Worm (Caenorhabditis elegans) whole organism, mixed stage, embryonic: ENCODE data around the gene ZK632.4.

Experiments
- M03D4.4 ChIP-seq: sonication (generic microtip); optimal IDR thresholded peaks from 2 replicates; lab custom pipeline; 2017; ENCODE audit warnings: mild to moderate bottlenecking, missing genetic modification characterization, missing compliant biosample characterization
- blmp-1 ChIP-seq: fragments of 150-350 bp; optimal IDR thresholded peaks from 2 replicates; lab custom pipeline; 2014; ENCODE audit warnings: missing biosample characterization, missing genetic modification characterization
- ceh-39 ChIP-seq: fragments of 150-350 bp; optimal IDR thresholded peaks from 2 replicates; lab custom pipeline; 2014; ENCODE audit warnings: missing biosample characterization, missing genetic modification characterization
- ceh-43 ChIP-seq: fragments of 200-800 bp; sonication (Bioruptor generic); optimal IDR thresholded peaks from 2 replicates; lab custom pipeline; 2018; ENCODE audit warnings: mild to moderate bottlenecking, missing genetic modification characterization, moderate library complexity, missing compliant biosample characterization
- ceh-83 ChIP-seq: fragments of 200-800 bp; sonication (Bioruptor generic); optimal IDR thresholded peaks from 2 replicates; lab custom pipeline; 2018; ENCODE audit warnings: mild to moderate bottlenecking, missing genetic modification characterization, missing compliant biosample characterization
- cnd-1 ChIP-seq: fragments of 200-800 bp; sonication (Bioruptor generic); optimal IDR thresholded peaks from 2 replicates; lab custom pipeline; 2018; ENCODE audit warnings: mild to moderate bottlenecking, missing genetic modification characterization, missing compliant biosample characterization
- drap-1 ChIP-seq: fragments of 200-800 bp; sonication (Bioruptor generic); optimal IDR thresholded peaks from 3 replicates; lab custom pipeline; 2018; ENCODE audit warnings: mild to moderate bottlenecking, missing genetic modification characterization, missing compliant biosample characterization
- elt-1 ChIP-seq: sonication (generic microtip); optimal IDR thresholded peaks from 2 replicates; lab custom pipeline; 2017; ENCODE audit warnings: missing genetic modification characterization, mild to moderate bottlenecking, missing compliant biosample characterization, antibody characterized with exemption, moderate library complexity, borderline replicate concordance; ENCODE audit not compliant: insufficient read depth
- flh-1 ChIP-seq: fragments of 200-800 bp; sonication (Bioruptor generic); optimal IDR thresholded peaks from 2 replicates; lab custom pipeline; 2018; ENCODE audit warnings: mild to moderate bottlenecking, missing genetic modification characterization, moderate library complexity, missing compliant biosample characterization
- ham-2 ChIP-seq: fragments of 200-800 bp; sonication (Bioruptor generic); optimal IDR thresholded peaks from 2 replicates; lab custom pipeline; 2018; ENCODE audit warnings: mild to moderate bottlenecking, missing genetic modification characterization, missing compliant biosample characterization
- hlh-1 ChIP-seq: fragments of 150-350 bp; optimal IDR thresholded peaks from 2 replicates; lab custom pipeline; 2014; ENCODE audit warnings: missing biosample characterization, missing genetic modification reagents, missing genetic modification characterization
- lin-32 ChIP-seq: fragments of 200-800 bp; sonication (Bioruptor generic); optimal IDR thresholded peaks from 2 replicates; lab custom pipeline; 2018; ENCODE audit warnings: mild to moderate bottlenecking, missing genetic modification characterization, missing compliant biosample characterization
- lsy-2 ChIP-seq: fragments of 150-350 bp; optimal IDR thresholded peaks from 2 replicates; lab custom pipeline; 2014; ENCODE audit warnings: missing biosample characterization, missing genetic modification characterization
- mab-5 ChIP-seq: fragments of 150-350 bp; optimal IDR thresholded peaks from 2 replicates; lab custom pipeline; 2014; ENCODE audit warnings: missing biosample characterization, missing genetic modification characterization
- mep-1 ChIP-seq: fragments of 150-350 bp; optimal IDR thresholded peaks from 2 replicates; lab custom pipeline; 2017; ENCODE audit warnings: missing biosample characterization, missing genetic modification reagents, missing genetic modification characterization, inconsistent platforms
- mls-2 ChIP-seq: sonication (generic microtip); optimal IDR thresholded peaks from 2 replicates; lab custom pipeline; 2016; ENCODE audit warnings: mild to moderate bottlenecking, missing genetic modification characterization, moderate library complexity, missing compliant biosample characterization
- nhr-2 ChIP-seq: fragments of 150-350 bp; optimal IDR thresholded peaks from 2 replicates; lab custom pipeline; 2014; ENCODE audit warnings: missing biosample characterization, missing genetic modification characterization
- nhr-237 ChIP-seq: fragments of 150-350 bp; optimal IDR thresholded peaks from 2 replicates; lab custom pipeline; 2014; ENCODE audit warnings: missing biosample characterization, missing genetic modification characterization
- nhr-28 ChIP-seq: fragments of 150-350 bp; optimal IDR thresholded peaks from 2 replicates; lab custom pipeline; 2014; ENCODE audit warnings: missing biosample characterization, missing genetic modification characterization
- nhr-76 ChIP-seq: sonication (generic microtip); optimal IDR thresholded peaks from 2 replicates; lab custom pipeline; 2017; ENCODE audit warnings: missing biosample characterization, missing genetic modification characterization
- pha-4 ChIP-seq: fragments of 150-350 bp; optimal IDR thresholded peaks from 2 replicates; lab custom pipeline; 2018; ENCODE audit warnings: missing biosample characterization, missing genetic modification reagents, missing genetic modification characterization
- snpc-4 ChIP-seq: fragments of 150-350 bp; optimal IDR thresholded peaks from 2 replicates; lab custom pipeline; 2014; ENCODE audit warnings: missing biosample characterization, missing genetic modification characterization
- sptf-1 ChIP-seq: sonication (generic microtip); optimal IDR thresholded peaks from 2 replicates; lab custom pipeline; 2017; ENCODE audit warnings: mild to moderate bottlenecking, missing genetic modification characterization, moderate library complexity, missing compliant biosample characterization
- unc-39 ChIP-seq: fragments of 150-350 bp; optimal IDR thresholded peaks from 2 replicates; lab custom pipeline; 2014; ENCODE audit warnings: missing biosample characterization, missing genetic modification characterization
- unc-62 ChIP-seq: fragments of 150-350 bp; optimal IDR thresholded peaks from 2 replicates; lab custom pipeline; 2014; ENCODE audit warnings: missing biosample characterization, missing genetic modification reagents, missing genetic modification characterization
- zip-8 ChIP-seq: fragments of 150-350 bp; optimal IDR thresholded peaks from 2 replicates; lab custom pipeline; 2014; ENCODE audit warnings: missing biosample characterization, missing genetic modification characterization
- ztf-11 ChIP-seq: fragments of 150-350 bp; optimal IDR thresholded peaks from 2 replicates; lab custom pipeline; 2014; ENCODE audit warnings: missing biosample characterization, missing genetic modification characterization

The ZK632.4 gene

DNA sequence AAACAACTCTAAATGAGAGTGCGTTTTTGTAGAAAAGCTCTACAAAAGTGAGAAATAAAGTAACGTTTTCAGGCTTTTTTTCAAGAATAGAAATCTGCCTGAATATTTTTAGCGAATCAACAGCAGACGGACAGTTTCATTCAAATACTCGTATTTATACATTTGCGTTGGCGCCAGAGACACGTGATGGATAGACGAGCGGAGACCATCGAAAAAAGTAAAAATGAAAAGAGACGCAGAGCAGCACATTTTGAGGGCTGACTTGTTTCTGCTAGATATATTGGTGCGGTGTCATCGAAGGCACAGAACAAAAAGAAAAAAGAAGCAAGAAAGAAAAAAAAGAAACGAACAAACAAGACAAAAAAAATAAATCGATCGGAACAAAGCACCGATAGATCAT lies 18.8 kb upstream of the ZK632.4 start:
- TF ChIP-seq ceh-43 (no peak), pha-4 (tag; lab: Kevin White, UChicago) (no peak), drap-1 (GFP tag; lab: Kevin White, UChicago) (no peak), mep-1 (tag; lab: Kevin White, UChicago) (peak; percentile 3), hlh-1 (tag; lab: Kevin White, UChicago) (no peak)
- TF ChIP-seq, all 35 proteins: peak for 1

DNA sequence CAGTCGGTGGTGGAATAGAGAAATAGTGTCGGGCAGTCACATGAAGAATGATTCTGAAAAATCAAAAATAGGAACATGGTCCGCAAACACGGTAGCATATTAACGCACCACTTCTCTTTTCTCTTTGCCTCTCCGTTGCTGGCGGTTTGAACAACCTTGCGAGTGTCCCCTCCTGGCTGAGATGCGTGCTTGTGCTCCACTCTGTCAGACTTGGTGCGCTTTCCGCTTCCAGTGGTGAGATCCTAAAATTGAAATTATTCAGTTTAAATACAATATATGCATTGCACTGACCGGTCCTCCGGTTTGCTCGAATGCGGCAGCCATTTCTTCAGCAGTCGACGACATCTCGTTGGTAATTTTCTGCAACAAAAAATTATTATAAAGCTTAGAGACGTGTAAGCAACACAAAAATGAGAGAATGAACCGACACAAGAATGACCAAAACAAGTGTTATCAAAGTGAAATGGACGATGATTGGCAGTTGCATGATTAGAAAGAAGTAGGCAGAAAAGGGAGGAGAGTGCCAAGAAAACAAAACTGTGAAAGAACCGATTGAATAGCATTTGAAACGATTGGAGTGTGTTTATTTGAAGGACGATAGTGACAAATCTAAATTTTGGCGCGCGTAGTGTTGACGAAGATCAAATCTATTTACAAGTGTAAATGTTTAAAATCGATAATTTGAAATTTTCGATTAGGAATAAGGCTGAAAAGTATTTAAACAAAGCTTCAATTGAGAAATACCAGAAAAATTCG lies 18.0 kb upstream of the ZK632.4 start, which contains the start of gene ZK632.9:
Gene ZK632.9 (minus strand): TSS at position 360 of the 756 bp plus-strand sequence.
- TF ChIP-seq nhr-237 (tag; lab: Kevin White, UChicago), result no peak
- TF ChIP-seq ham-2 (GFP tag; lab: Kevin White, UChicago), result no peak
- no peak for TF ChIP-seq lsy-2 (tag; lab: Kevin White, UChicago)
- no peak for TF ChIP-seq lin-32 (GFP tag; lab: Kevin White, UChicago)
- no peak for TF ChIP-seq blmp-1 (tag; lab: Kevin White, UChicago)
- no peak for TF ChIP-seq ztf-11 (tag; lab: Kevin White, UChicago)
- no peak for TF ChIP-seq snpc-4 (tag; lab: Kevin White, UChicago)
- no peak for TF ChIP-seq pha-4 (tag; lab: Kevin White, UChicago)
- TF ChIP-seq unc-62 (GFP tag; lab: Kevin White, UChicago), result no peak
- TF ChIP-seq M03D4.4, result no peak
- TF ChIP-seq sptf-1, result no peak
- TF ChIP-seq nhr-28 (tag; lab: Kevin White, UChicago), result no peak
- no peak for TF ChIP-seq hlh-1 (tag; lab: Kevin White, UChicago)
- TF ChIP-seq cnd-1 (tag; lab: Kevin White, UChicago), result no peak
- no peak for TF ChIP-seq zip-8 (tag; lab: Kevin White, UChicago)
- no peak for TF ChIP-seq nhr-76
- no peak for TF ChIP-seq drap-1 (GFP tag; lab: Kevin White, UChicago)
- TF ChIP-seq unc-39 (tag; lab: Kevin White, UChicago), result no peak
- no peak for TF ChIP-seq mab-5 (tag; lab: Kevin White, UChicago)
- TF ChIP-seq, all 35 proteins: peak for 0

ce11 chrIII:9824330-9824934 lies 17.2 kb upstream of the ZK632.4 start, which contains the start of gene lin-52:
TSS of gene lin-52 (minus strand) at chrIII:9824750.
- TF ChIP-seq unc-62 (GFP tag; lab: Kevin White, UChicago) (no peak), M03D4.4 (no peak), lsy-2 (tag; lab: Kevin White, UChicago) (no peak), ceh-39 (tag; lab: Kevin White, UChicago) (no peak), snpc-4 (tag; lab: Kevin White, UChicago) (no peak), hlh-1 (tag; lab: Kevin White, UChicago) (no peak)

ce11 chrIII:9823748-9824147 lies 16.5 kb upstream of the ZK632.4 start:
- TF ChIP-seq drap-1 (GFP tag; lab: Kevin White, UChicago) (no peak), mab-5 (tag; lab: Kevin White, UChicago) (no peak), mls-2 (tag; lab: Kevin White, UChicago) (no peak), lsy-2 (tag; lab: Kevin White, UChicago) (no peak), ceh-43 (no peak), lin-32 (GFP tag; lab: Kevin White, UChicago) (no peak), flh-1 (GFP tag; lab: Kevin White, UChicago) (no peak)

- no peak for TF ChIP-seq ceh-83
- TF ChIP-seq elt-1 (tag; lab: Kevin White, UChicago), result no peak
- no peak for TF ChIP-seq lin-32 (GFP tag; lab: Kevin White, UChicago)
- TF ChIP-seq lsy-2 (tag; lab: Kevin White, UChicago), result no peak
- TF ChIP-seq M03D4.4, result no peak
- TF ChIP-seq mab-5 (tag; lab: Kevin White, UChicago), result no peak
- no peak for TF ChIP-seq unc-39 (tag; lab: Kevin White, UChicago)
- TF ChIP-seq hlh-1 (tag; lab: Kevin White, UChicago), result no peak
- no peak for TF ChIP-seq snpc-4 (tag; lab: Kevin White, UChicago)
- no peak for TF ChIP-seq nhr-28 (tag; lab: Kevin White, UChicago)
- no peak for TF ChIP-seq ceh-39 (tag; lab: Kevin White, UChicago)
- TF ChIP-seq cnd-1 (tag; lab: Kevin White, UChicago), result no peak
- no peak for TF ChIP-seq mls-2 (tag; lab: Kevin White, UChicago)
- no peak for TF ChIP-seq nhr-2 (tag; lab: Kevin White, UChicago)
Observed at ce11 chrIII:9822942-9823341, 15.7 kb upstream of the ZK632.4 start, which contains the start of gene arl-5. TSS of gene arl-5 (plus strand) at chrIII:9823242.
